Fruit fly (Drosophila melanogaster) whole organism, pupa: ENCODE measurements around the gene tll.

ENCODE experiments used
- CG10348 ChIP-seq: fragments of 200-800 bp; sonication (Bioruptor generic); IDR thresholded peaks from 2 replicates; pipeline ENCODE4 v1.3.6; 2022; ENCODE audit warnings: missing biosample characterization, missing genetic modification characterization
- CG13204 ChIP-seq: fragments of 200-800 bp; sonication (Bioruptor generic); optimal IDR thresholded peaks from 2 replicates; lab custom pipeline; 2018; ENCODE audit warnings: missing biosample characterization, mild to moderate bottlenecking, missing genetic modification characterization, moderate library complexity
- CG15710 ChIP-seq: fragments of 200-800 bp; sonication (Bioruptor generic); optimal IDR thresholded peaks from 2 replicates; lab custom pipeline; 2018; ENCODE audit warnings: missing biosample characterization, mild to moderate bottlenecking, missing genetic modification characterization, moderate library complexity
- CG17806 ChIP-seq: fragments of 200-800 bp; sonication (Bioruptor generic); optimal IDR thresholded peaks from 2 replicates; lab custom pipeline; 2018; ENCODE audit warnings: missing biosample characterization, mild to moderate bottlenecking, missing genetic modification characterization, moderate library complexity
- CG32121 ChIP-seq: fragments of 200-800 bp; sonication (Bioruptor generic); IDR thresholded peaks from 2 replicates; pipeline ENCODE4 v1.3.6; 2022; ENCODE audit warnings: missing biosample characterization, missing genetic modification characterization
- CG34367 ChIP-seq: fragments of 200-800 bp; sonication (Bioruptor generic); optimal IDR thresholded peaks from 2 replicates; lab custom pipeline; 2018; ENCODE audit warnings: missing biosample characterization, mild to moderate bottlenecking, missing genetic modification characterization
- CG8159 ChIP-seq: fragments of 200-800 bp; sonication (Bioruptor generic); optimal IDR thresholded peaks from 3 replicates; lab custom pipeline; 2018; ENCODE audit warnings: missing biosample characterization, mild to moderate bottlenecking, missing genetic modification characterization, moderate library complexity
- CG9948 ChIP-seq: fragments of 200-800 bp; sonication (Bioruptor generic); optimal IDR thresholded peaks from 2 replicates; lab custom pipeline; 2018; ENCODE audit warnings: missing biosample characterization, mild to moderate bottlenecking, missing genetic modification characterization, moderate library complexity
- Pif1B ChIP-seq: fragments of 200-800 bp; sonication (Bioruptor generic); optimal IDR thresholded peaks from 3 replicates; lab custom pipeline; 2016; ENCODE audit warnings: missing biosample characterization, missing genetic modification characterization
- fd96Ca ChIP-seq: fragments of 200-800 bp; sonication (Bioruptor generic); IDR thresholded peaks from 3 replicates; pipeline ENCODE4 v1.3.6; 2022; ENCODE audit warnings: missing biosample characterization, missing genetic modification characterization
- gl ChIP-seq: fragments of 200-800 bp; sonication (Bioruptor generic); optimal IDR thresholded peaks from 2 replicates; lab custom pipeline; 2018; ENCODE audit warnings: missing biosample characterization, mild to moderate bottlenecking, missing genetic modification characterization

DNA sequence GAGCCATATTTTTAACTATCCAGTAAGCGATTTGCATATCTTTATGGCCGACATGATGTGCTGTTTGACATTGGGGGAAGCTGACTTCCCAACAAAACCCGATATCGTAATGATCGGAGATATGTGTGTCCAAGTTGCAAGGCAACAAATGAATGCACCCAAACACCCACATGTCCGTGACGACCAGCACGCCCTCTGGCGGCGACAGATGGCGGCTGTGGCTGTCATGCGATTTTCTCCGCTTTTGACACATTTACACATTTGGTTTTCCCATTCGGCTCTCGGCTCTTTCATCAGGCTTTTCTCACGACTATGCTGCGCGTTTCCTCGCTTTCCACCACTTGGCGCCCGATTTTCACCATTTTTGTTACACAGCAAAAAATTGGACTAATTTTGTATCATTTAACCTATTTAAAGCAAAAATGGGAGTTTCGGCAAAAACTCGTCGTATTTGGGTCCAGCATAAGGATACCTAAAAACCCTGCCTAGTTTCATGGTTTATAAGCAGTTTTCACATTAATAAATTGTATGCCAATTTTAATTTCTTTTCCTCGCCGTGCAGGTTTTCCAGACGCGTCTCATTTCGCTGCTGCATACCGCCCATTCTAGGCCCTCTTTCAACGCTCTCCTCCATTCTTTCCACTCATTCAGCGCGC, 37.4 kb upstream of the tll start:
- TF ChIP-seq CG8159, result peak; percentile 59
- peak; percentile 45 for TF ChIP-seq CG34367 (tag; lab: Kevin White, UChicago)
- no peak for TF ChIP-seq gl (tag; lab: Kevin White, UChicago)
- TF ChIP-seq CG17806 (tag; lab: Kevin White, UChicago), result peak; percentile 38
- peak; percentile 91 for TF ChIP-seq fd96Ca
- TF ChIP-seq CG15710 (tag; lab: Kevin White, UChicago), result peak; percentile 46
- TF ChIP-seq CG10348 (GFP tag; lab: Robert Waterston, UW), result no peak
- no peak for TF ChIP-seq CG13204
- peak; percentile 56 for TF ChIP-seq Pif1B
- TF ChIP-seq CG9948 (tag; lab: Kevin White, UChicago), result peak; percentile 40
- peak; percentile 75 for TF ChIP-seq CG32121
